Worm (Caenorhabditis elegans) whole organism, L4 larva: Measurements from ENCODE around the gene gtf-2E2.

Experiments
- fkh-10 ChIP-seq: fragments of 150-350 bp; optimal IDR thresholded peaks from 2 replicates; lab custom pipeline; 2014; ENCODE audit warnings: missing biosample characterization, missing genetic modification reagents, missing genetic modification characterization
- mxl-2 ChIP-seq: fragments of 200-800 bp; sonication (Bioruptor generic); conservative IDR thresholded peaks from 2 replicates; pipeline ENCODE4 v1.3.6; 2022; ENCODE audit warnings: missing genetic modification reagents, missing genetic modification characterization, missing compliant biosample characterization
- ztf-11 ChIP-seq: fragments of 150-350 bp; optimal IDR thresholded peaks from 2 replicates; lab custom pipeline; 2014; ENCODE audit warnings: missing biosample characterization, missing genetic modification characterization

- TF ChIP-seq ztf-11 (no peak), fkh-10 (no peak), mxl-2 (GFP tag; lab: Robert Waterston, UW) (no peak)
Observed at ce11 chrII:11569213-11569868, 27.0 kb upstream of the gtf-2E2 start, which contains the start of the genes F54D5.23 and F54D5.4.
